Worm (Caenorhabditis elegans): Measurements from ENCODE around the gene alp-1.

Gene alp-1

ce11 chrIV:8821147-8821546 lies 31.1 kb upstream of the alp-1 start, which contains the start of gene T28C6.5:
T28C6.5 (plus strand) TSS chrIV:8821447.
- TF ChIP-seq sea-1 (GFP tag; conservative IDR thresholded peaks at IDR 0.05), result no peak
- TF ChIP-seq scrt-1 (GFP tag; IDR thresholded peaks at IDR 0.05), result no peak
- no peak for TF ChIP-seq flt-1 (GFP tag; IDR thresholded peaks at IDR 0.05)
- TF ChIP-seq hmg-4 (GFP tag; optimal IDR thresholded peaks at IDR 0.05), result no peak
- TF ChIP-seq ets-7 (tag; optimal IDR thresholded peaks at IDR 0.05), result no peak
- TF ChIP-seq tbx-11 (GFP tag; IDR thresholded peaks at IDR 0.05), result no peak
- TF ChIP-seq B0310.2 (tag; optimal IDR thresholded peaks at IDR 0.05), result no peak
- no peak for TF ChIP-seq F13C5.2 (tag; optimal IDR thresholded peaks at IDR 0.05)
- no peak for TF ChIP-seq tbx-37 (GFP tag; conservative IDR thresholded peaks at IDR 0.05)
- no peak for TF ChIP-seq pes-1 (GFP tag; IDR thresholded peaks at IDR 0.05)
- TF ChIP-seq ceh-13 (GFP tag; optimal IDR thresholded peaks at IDR 0.05), result no peak
- TF ChIP-seq hnd-1 (tag; optimal IDR thresholded peaks at IDR 0.05), result no peak
- TF ChIP-seq tra-4 (tag; optimal IDR thresholded peaks at IDR 0.05), result no peak
- TF ChIP-seq ceh-36 (tag; optimal IDR thresholded peaks at IDR 0.05), result no peak

DNA sequence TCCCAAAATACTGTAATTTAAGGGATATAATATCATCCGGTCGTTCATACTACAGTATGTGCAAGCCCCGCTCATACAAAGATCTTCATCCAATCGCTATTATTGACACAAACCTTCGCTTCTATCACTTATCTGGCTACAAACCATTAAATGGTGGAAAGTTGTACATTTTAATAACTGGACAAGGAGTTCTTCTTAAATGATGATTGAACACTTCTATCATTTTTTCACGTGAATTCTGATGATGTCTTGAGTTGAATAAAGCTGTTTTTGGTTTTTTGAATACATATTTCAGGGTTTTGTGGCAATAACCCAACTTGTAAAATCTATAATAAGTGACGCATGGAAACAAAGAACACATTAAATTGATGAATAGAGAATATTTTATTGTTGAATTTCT lies 29.7 kb upstream of the alp-1 start:
- no peak for TF ChIP-seq ama-1 (optimal IDR thresholded peaks at IDR 0.05)
- TF ChIP-seq aly-1 (tag; optimal IDR thresholded peaks at IDR 0.05), result no peak
- no peak for TF ChIP-seq hnd-1 (tag; optimal IDR thresholded peaks at IDR 0.05)
- no peak for TF ChIP-seq ets-7 (tag; optimal IDR thresholded peaks at IDR 0.05)
- no peak for TF ChIP-seq ceh-36 (tag; optimal IDR thresholded peaks at IDR 0.05)
- TF ChIP-seq ceh-13 (GFP tag; optimal IDR thresholded peaks at IDR 0.05), result no peak
- TF ChIP-seq F13C5.2 (tag; optimal IDR thresholded peaks at IDR 0.05), result no peak
- TF ChIP-seq tbx-37 (GFP tag; conservative IDR thresholded peaks at IDR 0.05), result no peak
- TF ChIP-seq hmg-4 (GFP tag; optimal IDR thresholded peaks at IDR 0.05), result no peak
- TF ChIP-seq B0310.2 (tag; optimal IDR thresholded peaks at IDR 0.05), result no peak

DNA sequence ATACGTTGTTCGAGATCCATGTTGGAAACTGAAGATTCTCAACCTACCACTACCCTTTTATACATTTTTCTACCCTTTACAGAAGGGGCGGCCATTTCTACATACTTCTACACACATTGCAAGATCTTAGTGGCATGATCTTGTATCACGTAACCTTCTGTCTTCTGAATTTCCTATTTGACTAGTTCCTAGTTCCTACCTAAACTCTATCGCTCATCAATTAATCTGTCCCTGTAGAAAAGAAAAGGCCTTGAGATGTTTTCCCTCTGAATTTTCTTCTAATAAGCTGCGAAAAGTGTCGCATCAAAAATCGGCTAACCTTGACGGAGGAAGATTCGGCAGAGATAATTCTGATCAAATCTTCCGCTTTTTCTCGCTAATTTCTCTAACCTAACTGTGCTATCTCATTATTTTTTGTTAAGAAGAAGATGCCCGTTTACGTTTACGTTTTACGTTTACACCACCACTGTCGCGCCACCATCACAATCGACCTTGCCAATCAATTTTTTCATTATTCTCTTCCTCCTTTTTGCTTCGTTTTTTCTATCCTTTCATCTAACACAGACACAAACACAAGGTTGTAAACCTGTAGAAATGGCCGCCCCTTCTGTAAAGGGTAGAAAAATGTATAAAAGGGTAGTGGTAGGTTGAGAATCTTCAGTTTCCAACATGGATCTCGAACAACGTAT lies 28.0 kb upstream of the alp-1 start, which contains the start of the genes col-117 and col-3:
col-117 (minus strand) TSS at position 51 of the 689 bp plus-strand sequence.
col-3 (plus strand) TSS at position 639 of the 689 bp plus-strand sequence.
- TF ChIP-seq flt-1 (GFP tag; IDR thresholded peaks at IDR 0.05), result no peak
- TF ChIP-seq hmbx-1 (tag; optimal IDR thresholded peaks at IDR 0.05), result no peak
- no peak for TF ChIP-seq ama-1 (optimal IDR thresholded peaks at IDR 0.05)
- TF ChIP-seq ceh-36 (tag; optimal IDR thresholded peaks at IDR 0.05), result no peak

DNA sequence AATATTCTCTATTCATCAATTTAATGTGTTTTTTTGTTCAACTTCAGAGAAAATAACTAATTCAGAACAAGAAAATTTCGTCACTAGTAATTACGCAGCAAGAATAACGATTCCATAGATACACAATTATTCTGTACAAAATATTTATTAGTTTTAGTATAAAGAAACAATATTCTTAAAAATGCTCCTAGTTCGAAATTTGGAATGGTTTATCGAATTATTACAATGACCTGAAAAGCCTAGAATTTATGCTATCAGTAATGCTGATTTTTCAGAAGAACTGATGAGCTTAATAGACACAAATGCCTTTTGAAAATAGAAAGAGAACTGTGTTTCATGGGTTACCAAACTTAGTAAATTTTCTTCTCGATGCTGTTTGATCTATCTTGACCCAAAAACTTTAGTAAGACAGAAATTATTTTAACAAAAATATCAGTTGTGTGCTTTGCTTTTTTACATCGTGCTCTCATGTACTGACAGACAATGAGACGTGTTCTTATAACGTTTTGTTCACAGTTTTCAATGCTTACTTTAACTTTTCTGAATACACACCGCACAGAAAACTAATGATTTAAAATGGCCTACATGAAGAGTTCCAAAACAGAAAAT lies 26.2 kb upstream of the alp-1 start:
- TF ChIP-seq hmg-4 (GFP tag; optimal IDR thresholded peaks at IDR 0.05), result no peak
- TF ChIP-seq ets-7 (tag; optimal IDR thresholded peaks at IDR 0.05), result no peak
- no peak for TF ChIP-seq aly-1 (tag; optimal IDR thresholded peaks at IDR 0.05)
- TF ChIP-seq B0310.2 (tag; optimal IDR thresholded peaks at IDR 0.05), result no peak
- TF ChIP-seq hnd-1 (tag; optimal IDR thresholded peaks at IDR 0.05), result no peak
- no peak for TF ChIP-seq ceh-13 (GFP tag; optimal IDR thresholded peaks at IDR 0.05)
- no peak for TF ChIP-seq pes-1 (GFP tag; IDR thresholded peaks at IDR 0.05)
- no peak for TF ChIP-seq tbx-37 (GFP tag; conservative IDR thresholded peaks at IDR 0.05)
- TF ChIP-seq ama-1 (optimal IDR thresholded peaks at IDR 0.05), result no peak
- TF ChIP-seq ceh-36 (tag; optimal IDR thresholded peaks at IDR 0.05), result no peak
- TF ChIP-seq scrt-1 (GFP tag; IDR thresholded peaks at IDR 0.05), result no peak
- TF ChIP-seq tra-4 (tag; optimal IDR thresholded peaks at IDR 0.05), result no peak
- no peak for TF ChIP-seq flt-1 (GFP tag; IDR thresholded peaks at IDR 0.05)
- TF ChIP-seq sea-1 (GFP tag; conservative IDR thresholded peaks at IDR 0.05), result no peak
- no peak for TF ChIP-seq F13C5.2 (tag; optimal IDR thresholded peaks at IDR 0.05)

ce11 chrIV:8826606-8827000 lies 25.7 kb upstream of the alp-1 start:
- 0 out of 2 replicates have a peak, but pooled peaks have one; percentile 14 for TF ChIP-seq tbx-37 (GFP tag; conservative IDR thresholded peaks at IDR 0.05)
- 0 out of 2 replicates have a peak, but pooled peaks have one; percentile 33 for TF ChIP-seq scrt-1 (GFP tag; IDR thresholded peaks at IDR 0.05)
- TF ChIP-seq F13C5.2 (tag; optimal IDR thresholded peaks at IDR 0.05), result peak; percentile 35
- TF ChIP-seq sea-1 (GFP tag; conservative IDR thresholded peaks at IDR 0.05), result no peak

ce11 chrIV:8827500-8827899 lies 24.8 kb upstream of the alp-1 start, which contains the start of gene T28C6.7:
T28C6.7 (plus strand) TSS chrIV:8827800.
- no peak for TF ChIP-seq ets-7 (tag; optimal IDR thresholded peaks at IDR 0.05)
- no peak for TF ChIP-seq hmg-4 (GFP tag; optimal IDR thresholded peaks at IDR 0.05)
- no peak for TF ChIP-seq tra-4 (tag; optimal IDR thresholded peaks at IDR 0.05)
- TF ChIP-seq ceh-36 (tag; optimal IDR thresholded peaks at IDR 0.05), result no peak
- TF ChIP-seq tbx-11 (GFP tag; IDR thresholded peaks at IDR 0.05), result no peak
- TF ChIP-seq sea-1 (GFP tag; conservative IDR thresholded peaks at IDR 0.05), result no peak
- no peak for TF ChIP-seq scrt-1 (GFP tag; IDR thresholded peaks at IDR 0.05)

DNA sequence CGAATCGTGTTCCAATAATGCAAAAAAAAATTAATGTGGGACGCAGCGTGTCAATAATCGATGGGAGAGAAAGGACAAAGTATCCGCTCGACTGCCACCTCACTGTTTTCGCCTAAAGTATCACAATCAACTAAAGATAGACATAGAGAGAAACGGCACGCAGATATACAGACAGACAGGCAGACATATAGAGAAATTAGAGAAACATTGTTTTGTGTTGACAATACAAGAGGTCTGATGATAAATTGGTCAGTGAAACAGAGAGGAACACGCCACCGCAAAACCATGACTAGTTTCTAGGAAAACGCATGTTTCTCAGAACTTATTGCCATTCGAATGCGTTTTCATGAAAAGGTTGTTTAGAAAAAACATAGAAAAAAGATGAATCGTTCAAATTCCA lies 21.7 kb upstream of the alp-1 start, which contains the start of gene T28C6.8:
T28C6.8 (minus strand) TSS at position 137 of the 400 bp plus-strand sequence.
- no peak for TF ChIP-seq ceh-13 (GFP tag; optimal IDR thresholded peaks at IDR 0.05)
- TF ChIP-seq tra-4 (tag; optimal IDR thresholded peaks at IDR 0.05), result no peak
- TF ChIP-seq hmg-4 (GFP tag; optimal IDR thresholded peaks at IDR 0.05), result no peak
- no peak for TF ChIP-seq ceh-36 (tag; optimal IDR thresholded peaks at IDR 0.05)
- no peak for TF ChIP-seq flt-1 (GFP tag; IDR thresholded peaks at IDR 0.05)
- TF ChIP-seq hmbx-1 (tag; optimal IDR thresholded peaks at IDR 0.05), result no peak
- TF ChIP-seq ets-7 (tag; optimal IDR thresholded peaks at IDR 0.05), result no peak
- no peak for TF ChIP-seq sea-1 (GFP tag; conservative IDR thresholded peaks at IDR 0.05)
- no peak for TF ChIP-seq aly-1 (tag; optimal IDR thresholded peaks at IDR 0.05)
- no peak for TF ChIP-seq pes-1 (GFP tag; IDR thresholded peaks at IDR 0.05)
- no peak for TF ChIP-seq tbx-37 (GFP tag; conservative IDR thresholded peaks at IDR 0.05)
- no peak for TF ChIP-seq F13C5.2 (tag; optimal IDR thresholded peaks at IDR 0.05)
- TF ChIP-seq ama-1 (optimal IDR thresholded peaks at IDR 0.05), result no peak
- no peak for TF ChIP-seq B0310.2 (tag; optimal IDR thresholded peaks at IDR 0.05)

All from whole organism, early embryonic.